Fruit fly (Drosophila melanogaster): ENCODE results near the gene CG13627.

DNA sequence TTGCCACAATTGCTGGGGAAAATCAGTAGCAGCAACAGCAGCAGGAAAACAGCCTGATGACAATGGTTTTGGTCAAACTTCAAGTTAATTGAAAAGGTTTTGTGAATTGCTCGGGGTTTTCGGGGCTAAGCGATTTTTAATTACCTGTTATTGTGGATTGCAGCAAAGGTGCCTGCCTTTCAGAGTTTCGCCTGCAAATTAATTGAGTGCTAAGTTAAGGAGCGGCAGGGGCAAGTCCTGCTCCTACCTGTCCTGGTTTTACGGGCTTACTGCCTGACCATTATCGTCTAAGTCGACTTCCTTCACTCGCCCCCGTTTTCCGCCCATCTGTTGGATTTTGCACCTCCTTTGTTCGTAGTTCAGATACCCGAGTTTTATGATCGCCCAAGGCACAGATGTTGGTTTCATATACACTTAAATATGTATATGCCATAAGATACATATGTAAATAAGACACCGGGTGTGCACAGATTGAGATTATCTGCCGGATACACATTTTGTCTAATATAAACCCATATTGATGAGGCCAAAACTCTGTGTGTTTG is 13.8 kb downstream of the CG13627 start:
- no peak for TF ChIP-seq Blimp-1 (GFP tag; optimal IDR thresholded peaks at IDR 0.05)
- no peak for TF ChIP-seq CG4318 (GFP tag; optimal IDR thresholded peaks at IDR 0.05)
- no peak for TF ChIP-seq CG16779 (tag; optimal IDR thresholded peaks at IDR 0.05)
- TF ChIP-seq topi (GFP tag; optimal IDR thresholded peaks at IDR 0.05) = no peak
- TF ChIP-seq spab (GFP tag; optimal IDR thresholded peaks at IDR 0.05) = no peak
- TF ChIP-seq CG6854 (GFP tag; optimal IDR thresholded peaks at IDR 0.05) = no peak
- TF ChIP-seq eg (GFP tag; IDR thresholded peaks at IDR 0.05) = no peak
- TF ChIP-seq Sox15 (GFP tag; optimal IDR thresholded peaks at IDR 0.05) = no peak
- TF ChIP-seq OdsH (GFP tag; optimal IDR thresholded peaks at IDR 0.05) = no peak
- TF ChIP-seq CG1621 (tag; optimal IDR thresholded peaks at IDR 0.05) = no peak
- no peak for TF ChIP-seq CG11762 (GFP tag; optimal IDR thresholded peaks at IDR 0.05; ENCODE audit: insufficient read depth)
- no peak for TF ChIP-seq Hr39 (GFP tag; optimal IDR thresholded peaks at IDR 0.05)
- no peak for TF ChIP-seq svp (GFP tag)

Measured in whole organism, prepupa.